Fruit fly (Drosophila melanogaster) whole organism, embryonic: ENCODE measurements around the gene EMC6.

Source experiments
- BEAF-32 ChIP-seq: fragments of 200-800 bp; sonication (Bioruptor generic); optimal IDR thresholded peaks from 3 replicates; lab custom pipeline; 2017; ENCODE audit warnings: missing biosample characterization, missing genetic modification characterization, mild to moderate bottlenecking, moderate library complexity, missing genetic modification reagents
- Bteb2 ChIP-seq: fragments of 200-800 bp; sonication (Bioruptor generic); optimal IDR thresholded peaks from 2 replicates; lab custom pipeline; 2016; ENCODE audit warnings: missing biosample characterization, missing genetic modification characterization
- CG15514 ChIP-seq: fragments of 200-800 bp; sonication (Bioruptor generic); optimal IDR thresholded peaks from 3 replicates; lab custom pipeline; 2017; ENCODE audit warnings: missing biosample characterization, missing genetic modification characterization, mild to moderate bottlenecking, moderate library complexity, missing genetic modification reagents
- CG17829 ChIP-seq: fragments of 200-800 bp; optimal IDR thresholded peaks from 2 replicates; lab custom pipeline; 2019; ENCODE audit warnings: missing biosample characterization, mild to moderate bottlenecking, missing genetic modification characterization, moderate library complexity
- CG18262 ChIP-seq: fragments of 200-800 bp; optimal IDR thresholded peaks from 3 replicates; lab custom pipeline; 2019; ENCODE audit warnings: missing biosample characterization, mild to moderate bottlenecking, missing genetic modification characterization, moderate library complexity
- CG1832 ChIP-seq: fragments of 200-800 bp; sonication (Bioruptor generic); optimal IDR thresholded peaks from 2 replicates; lab custom pipeline; 2017; ENCODE audit warnings: missing biosample characterization, mild to moderate bottlenecking, missing genetic modification characterization, inconsistent platforms
- CG18599 ChIP-seq: fragments of 200-800 bp; sonication (Bioruptor generic); optimal IDR thresholded peaks from 3 replicates; lab custom pipeline; 2017; ENCODE audit warnings: missing biosample characterization, missing genetic modification characterization, mild to moderate bottlenecking, moderate library complexity, missing genetic modification reagents
- CG30431 ChIP-seq: fragments of 200-800 bp; sonication (Bioruptor generic); optimal IDR thresholded peaks from 2 replicates; lab custom pipeline; 2017; ENCODE audit warnings: missing biosample characterization, missing genetic modification characterization
- CG34376 ChIP-seq: fragments of 200-800 bp; sonication (Bioruptor generic); optimal IDR thresholded peaks from 2 replicates; lab custom pipeline; 2018; ENCODE audit warnings: missing biosample characterization, mild to moderate bottlenecking, missing genetic modification characterization
- CG4707 ChIP-seq: fragments of 200-800 bp; sonication (Bioruptor generic); optimal IDR thresholded peaks from 2 replicates; lab custom pipeline; 2018; ENCODE audit warnings: missing biosample characterization, mild to moderate bottlenecking, missing genetic modification characterization, moderate library complexity
- CG7928 ChIP-seq: fragments of 200-800 bp; sonication (Bioruptor generic); optimal IDR thresholded peaks from 2 replicates; lab custom pipeline; 2017; ENCODE audit warnings: missing biosample characterization, mild to moderate bottlenecking, missing genetic modification characterization
- CG8388 ChIP-seq: fragments of 200-800 bp; sonication (Bioruptor generic); optimal IDR thresholded peaks from 2 replicates; lab custom pipeline; 2019; ENCODE audit warnings: missing biosample characterization, mild to moderate bottlenecking, missing genetic modification characterization, moderate library complexity
- CG9215 ChIP-seq: fragments of 200-800 bp; sonication (Bioruptor generic); IDR thresholded peaks from 2 replicates; pipeline ENCODE4 v1.3.6; 2022; ENCODE audit warnings: missing biosample characterization, missing genetic modification characterization
- CG9876 ChIP-seq: fragments of 200-800 bp; sonication (Bioruptor generic); optimal IDR thresholded peaks from 2 replicates; lab custom pipeline; 2016; ENCODE audit warnings: missing biosample characterization, missing genetic modification characterization
- D19A ChIP-seq: fragments of 200-800 bp; optimal IDR thresholded peaks from 3 replicates; lab custom pipeline; 2019; ENCODE audit warnings: missing biosample characterization, mild to moderate bottlenecking, missing genetic modification characterization, moderate library complexity
- Deaf1 ChIP-seq: fragments of 200-800 bp; optimal IDR thresholded peaks from 3 replicates; lab custom pipeline; 2019; ENCODE audit warnings: missing biosample characterization, mild to moderate bottlenecking, missing genetic modification characterization, moderate library complexity
- E2f1 ChIP-seq: fragments of 200-800 bp; sonication (Bioruptor generic); IDR thresholded peaks from 2 replicates; pipeline ENCODE4 v1.3.6; 2022; ENCODE audit warnings: missing biosample characterization, missing genetic modification characterization
- Hand ChIP-seq: fragments of 200-800 bp; sonication (Bioruptor generic); optimal IDR thresholded peaks from 2 replicates; lab custom pipeline; 2017; ENCODE audit warnings: mild to moderate bottlenecking, missing biosample characterization, missing genetic modification reagents, missing genetic modification characterization
- MBD-R2 ChIP-seq: fragments of 200-800 bp; sonication (Bioruptor generic); IDR thresholded peaks from 2 replicates; pipeline ENCODE4 v1.3.6; 2022; ENCODE audit warnings: missing biosample characterization, missing genetic modification characterization
- Mes4 ChIP-seq: fragments of 200-800 bp; sonication (Bioruptor generic); optimal IDR thresholded peaks from 2 replicates; lab custom pipeline; 2016; ENCODE audit warnings: missing biosample characterization, missing genetic modification characterization
- NFAT ChIP-seq: fragments of 200-800 bp; sonication (Bioruptor generic); IDR thresholded peaks from 2 replicates; pipeline ENCODE4 v1.3.6; 2022; ENCODE audit warnings: missing biosample characterization, missing genetic modification characterization
- Sin3A ChIP-seq: fragments of >200 bp; optimal IDR thresholded peaks from 2 replicates; lab custom pipeline; 2018
- Stat92E ChIP-seq, 3 experiments: fragments of >200 bp in 2 of 3; fragments of 200-800 bp in 1 of 3; sonication (Bioruptor generic) in 1 of 3; optimal IDR thresholded peaks; 2 replicates each; lab custom pipeline; 2017 to 2019; ENCODE audit warnings: missing biosample characterization in 3 of 3, missing genetic modification characterization in 3 of 3, mild to moderate bottlenecking in 1 of 3, moderate library complexity in 1 of 3
- Trl ChIP-seq, 3 experiments: fragments of >200 bp in 2 of 3; fragments of 200-800 bp in 1 of 3; sonication (Bioruptor generic) in 1 of 3; optimal IDR thresholded peaks; 2 replicates in 1 of 3; 3 replicates in 2 of 3; lab custom pipeline; 2016 to 2017; ENCODE audit warnings: missing biosample characterization in 1 of 3, missing genetic modification characterization in 1 of 3
- Xbp1 ChIP-seq: fragments of 200-800 bp; sonication (Bioruptor generic); optimal IDR thresholded peaks from 3 replicates; lab custom pipeline; 2016; ENCODE audit warnings: missing biosample characterization, mild to moderate bottlenecking, missing genetic modification characterization
- chinmo ChIP-seq: fragments of 200-800 bp; sonication (Bioruptor generic); IDR thresholded peaks from 4 replicates; pipeline ENCODE4 v1.3.6; 2022; ENCODE audit warnings: missing biosample characterization, missing genetic modification characterization; ENCODE audit not compliant: partially characterized antibody
- chm ChIP-seq: fragments of 200-800 bp; sonication (Bioruptor generic); IDR thresholded peaks from 2 replicates; pipeline ENCODE4 v1.3.6; 2022; ENCODE audit warnings: missing biosample characterization, missing genetic modification characterization
- corto ChIP-seq: fragments of 200-800 bp; sonication (Bioruptor generic); optimal IDR thresholded peaks from 2 replicates; lab custom pipeline; 2016; ENCODE audit warnings: missing biosample characterization, mild to moderate bottlenecking, missing genetic modification characterization, moderate library complexity
- disco-r ChIP-seq: fragments of 200-800 bp; sonication (Bioruptor generic); optimal IDR thresholded peaks from 2 replicates; lab custom pipeline; 2016; ENCODE audit warnings: missing biosample characterization, missing genetic modification characterization
- ems ChIP-seq: fragments of 200-800 bp; sonication (Bioruptor generic); optimal IDR thresholded peaks from 3 replicates; lab custom pipeline; 2016; ENCODE audit warnings: missing biosample characterization, missing genetic modification characterization
- eve ChIP-seq, 2 experiments: fragments of >200 bp; optimal IDR thresholded peaks; 2 replicates each; lab custom pipeline; 2017; ENCODE audit warnings: missing biosample characterization in 2 of 2, missing genetic modification characterization in 2 of 2
- gfzf ChIP-seq: fragments of 200-800 bp; sonication (Bioruptor generic); optimal IDR thresholded peaks from 2 replicates; lab custom pipeline; 2016; ENCODE audit warnings: missing biosample characterization, mild to moderate bottlenecking, missing genetic modification characterization, moderate library complexity
- klu ChIP-seq: fragments of 200-800 bp; sonication (Bioruptor generic); IDR thresholded peaks from 2 replicates; pipeline ENCODE4 v1.3.6; 2022; ENCODE audit warnings: missing biosample characterization, missing genetic modification characterization
- kni ChIP-seq: fragments of 200-800 bp; sonication (Bioruptor generic); optimal IDR thresholded peaks from 3 replicates; lab custom pipeline; 2017; ENCODE audit warnings: mild to moderate bottlenecking, missing biosample characterization, missing genetic modification reagents, missing genetic modification characterization
- knrl ChIP-seq: fragments of 200-800 bp; sonication (Bioruptor generic); IDR thresholded peaks from 3 replicates; pipeline ENCODE4 v1.3.6; 2022; ENCODE audit warnings: missing biosample characterization, missing genetic modification characterization; ENCODE audit not compliant: partially characterized antibody
- lilli ChIP-seq: fragments of 200-800 bp; sonication (Bioruptor generic); optimal IDR thresholded peaks from 3 replicates; lab custom pipeline; 2016; ENCODE audit warnings: missing biosample characterization, missing genetic modification characterization
- nerfin-1 ChIP-seq: fragments of 200-800 bp; sonication (Bioruptor generic); optimal IDR thresholded peaks from 3 replicates; lab custom pipeline; 2019; ENCODE audit warnings: missing biosample characterization, mild to moderate bottlenecking, missing genetic modification characterization, moderate library complexity
- nerfin-2 ChIP-seq: fragments of 200-800 bp; sonication (Bioruptor generic); IDR thresholded peaks from 2 replicates; pipeline ENCODE4 v1.3.6; 2022; ENCODE audit warnings: missing biosample characterization, missing genetic modification characterization; ENCODE audit not compliant: partially characterized antibody
- oc ChIP-seq: fragments of 200-800 bp; sonication (Bioruptor generic); optimal IDR thresholded peaks from 2 replicates; lab custom pipeline; 2018; ENCODE audit warnings: missing biosample characterization, mild to moderate bottlenecking, missing genetic modification characterization, moderate library complexity
- pan ChIP-seq, 4 experiments: fragments of >200 bp in 3 of 4; fragments of 200-800 bp in 1 of 4; sonication (Bioruptor generic) in 1 of 4; optimal IDR thresholded peaks in 3 of 4; IDR thresholded peaks in 1 of 4; 2 replicates each; pipeline versions ENCODE4 v1.3.6 to Lab custom; 2017 to 2022; ENCODE audit warnings: missing biosample characterization in 2 of 4, missing genetic modification characterization in 2 of 4, mixed read lengths in 1 of 4
- row ChIP-seq: fragments of 200-800 bp; sonication (Bioruptor generic); IDR thresholded peaks from 3 replicates; pipeline ENCODE4 v1.3.6; 2022; ENCODE audit warnings: missing biosample characterization, missing genetic modification characterization
- scrt ChIP-seq: fragments of 200-800 bp; sonication (Bioruptor generic); optimal IDR thresholded peaks from 2 replicates; lab custom pipeline; 2018; ENCODE audit warnings: missing biosample characterization, mild to moderate bottlenecking, missing genetic modification characterization, moderate library complexity
- slbo ChIP-seq: fragments of 200-800 bp; sonication (Bioruptor generic); IDR thresholded peaks from 2 replicates; pipeline ENCODE4 v1.3.6; 2022; ENCODE audit warnings: missing biosample characterization, missing genetic modification characterization
- slp2 ChIP-seq: fragments of 200-800 bp; sonication (Bioruptor generic); optimal IDR thresholded peaks from 2 replicates; lab custom pipeline; 2016; ENCODE audit warnings: missing biosample characterization, missing genetic modification characterization
- sob ChIP-seq: fragments of 200-800 bp; sonication (Bioruptor generic); IDR thresholded peaks from 2 replicates; pipeline ENCODE4 v1.3.6; 2022; ENCODE audit warnings: missing biosample characterization, missing genetic modification characterization
- sug ChIP-seq: fragments of 200-800 bp; optimal IDR thresholded peaks from 2 replicates; lab custom pipeline; 2019; ENCODE audit warnings: missing biosample characterization, mild to moderate bottlenecking, missing genetic modification characterization, moderate library complexity
- unc-4 ChIP-seq: fragments of 200-800 bp; sonication (Bioruptor generic); IDR thresholded peaks from 2 replicates; pipeline ENCODE4 v1.3.6; 2022; ENCODE audit warnings: missing biosample characterization, missing genetic modification characterization; ENCODE audit not compliant: partially characterized antibody

Gene EMC6

dm6 chr3R:25005748-25006147, 19.1 kb downstream of the EMC6 start (continued):
- TF ChIP-seq Hand (GFP tag; lab: Kevin White, UChicago) (no peak), CG15514 (GFP tag; lab: Kevin White, UChicago) (no peak)

dm6 chr3R:25004763-25005162, 20.1 kb downstream of the EMC6 start:
- TF ChIP-seq E2f1 (GFP tag; lab: Robert Waterston, UW), result peak; percentile 69
- TF ChIP-seq D19A (tag; lab: Kevin White, UChicago), result no peak
- TF ChIP-seq klu (GFP tag; lab: Robert Waterston, UW), result no peak
- peak; percentile 44 for TF ChIP-seq CG18262
- no peak for TF ChIP-seq nerfin-1 (tag; lab: Kevin White, UChicago)
- TF ChIP-seq corto (GFP tag; lab: Kevin White, UChicago), result no peak
- no peak for TF ChIP-seq CG34376 (GFP tag; lab: Kevin White, UChicago)
- TF ChIP-seq kni, result no peak
- peak; percentile 71 for TF ChIP-seq row (GFP tag; lab: Robert Waterston, UW)
- TF ChIP-seq CG9215 (GFP tag; lab: Robert Waterston, UW), result 0 out of 2 replicates have a peak, but pooled peaks have one; percentile 13
- TF ChIP-seq oc (tag; lab: Kevin White, UChicago), result peak; percentile 92
- TF ChIP-seq eve (GFP tag; optimal IDR thresholded peaks at IDR 0.05; lab: Kevin White, UChicago), result no peak
- peak; percentile 77 for TF ChIP-seq sob
- no peak; the same call in 1 of the 2 replicates for TF ChIP-seq MBD-R2
- TF ChIP-seq pan (optimal IDR thresholded peaks at IDR 0.05; lab: Kevin White, UChicago), result no peak
- peak in 1 of 2 experiments; percentile 66 for TF ChIP-seq pan (GFP tag; optimal IDR thresholded peaks at IDR 0.05 in 1 of 2, IDR thresholded peaks at IDR 0.05 in 1 of 2)
- TF ChIP-seq BEAF-32 (GFP tag; lab: Kevin White, UChicago), result no peak
- TF ChIP-seq Trl (optimal IDR thresholded peaks at IDR 0.05; lab: Kevin White, UChicago), result no peak
- peak; percentile 6 for TF ChIP-seq Trl (GFP tag; optimal IDR thresholded peaks at IDR 0.05; lab: Kevin White, UChicago)
- TF ChIP-seq lilli (GFP tag; lab: Kevin White, UChicago), result peak; percentile 42
- peak; percentile 33 for TF ChIP-seq CG17829 (tag; lab: Kevin White, UChicago)
- no peak for TF ChIP-seq scrt (GFP tag; lab: Kevin White, UChicago)
- TF ChIP-seq NFAT (GFP tag; lab: Robert Waterston, UW), result no peak
- no peak for TF ChIP-seq nerfin-2
- TF ChIP-seq CG4707 (GFP tag; lab: Kevin White, UChicago), result no peak
- no peak for TF ChIP-seq Bteb2 (GFP tag; lab: Kevin White, UChicago)
- TF ChIP-seq chm (GFP tag; lab: Robert Waterston, UW), result peak; percentile 31; the same call in 1 of the 2 replicates
- TF ChIP-seq Xbp1 (GFP tag; lab: Kevin White, UChicago), result peak; percentile 72
- TF ChIP-seq unc-4 (GFP tag; lab: Robert Waterston, UW), result no peak
- TF ChIP-seq Stat92E (GFP tag; optimal IDR thresholded peaks at IDR 0.05; lab: Kevin White, UChicago), result no peak
- peak; percentile 68 for TF ChIP-seq slbo (GFP tag; lab: Robert Waterston, UW)
- peak; percentile 43 for TF ChIP-seq CG18599 (GFP tag; lab: Kevin White, UChicago)
- TF ChIP-seq Sin3A (lab: Kevin White, UChicago), result no peak
- no peak for TF ChIP-seq disco-r (GFP tag; lab: Kevin White, UChicago)
- TF ChIP-seq CG7928 (GFP tag; lab: Kevin White, UChicago), result no peak
- no peak for TF ChIP-seq knrl (GFP tag; lab: Robert Waterston, UW)
- no peak for TF ChIP-seq slp2 (GFP tag; lab: Kevin White, UChicago)
- TF ChIP-seq gfzf (GFP tag; lab: Kevin White, UChicago), result no peak
- TF ChIP-seq chinmo (GFP tag; lab: Robert Waterston, UW), result no peak
- peak; percentile 39 for TF ChIP-seq CG30431 (GFP tag; lab: Kevin White, UChicago)
- peak; percentile 51 for TF ChIP-seq Mes4
- TF ChIP-seq Hand (GFP tag; lab: Kevin White, UChicago), result no peak
- TF ChIP-seq Deaf1 (tag; lab: Kevin White, UChicago), result no peak
- no peak for TF ChIP-seq ems
- peak; percentile 23 for TF ChIP-seq CG9876
- no peak for TF ChIP-seq CG8388
- TF ChIP-seq CG1832 (GFP tag; lab: Kevin White, UChicago), result no peak
- no peak for TF ChIP-seq sug (tag; lab: Kevin White, UChicago)
